Worm (Caenorhabditis elegans): ENCODE measurements around the gene rmif-2.

rmif-2 gene

DNA sequence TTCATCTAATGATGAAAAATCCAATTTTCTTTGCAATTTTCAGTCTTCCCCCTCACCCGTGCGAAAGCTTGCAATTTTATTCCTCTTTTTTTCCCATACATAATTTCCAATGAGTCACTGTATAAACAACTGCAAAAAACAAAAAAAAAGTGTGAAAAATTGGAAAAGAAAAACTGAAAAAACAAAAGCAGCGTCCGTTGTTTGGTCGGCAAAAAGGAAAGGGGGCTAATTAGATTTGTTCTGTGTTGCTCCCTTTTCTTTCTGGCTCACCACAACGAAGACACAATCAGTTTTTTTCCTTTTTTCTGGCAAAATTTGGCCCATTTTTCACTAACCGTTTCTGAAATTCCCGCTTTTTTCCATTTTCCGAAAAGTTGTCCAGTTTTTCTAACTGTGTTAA is 30.0 kb downstream of the rmif-2 start:
- peak; percentile 89 for TF ChIP-seq unc-42 (tag; optimal IDR thresholded peaks at IDR 0.05)
- no peak for TF ChIP-seq T23F11.4 (GFP tag; optimal IDR thresholded peaks at IDR 0.05)
- TF ChIP-seq Y22D7AL.16 (tag; optimal IDR thresholded peaks at IDR 0.05): no peak
- no peak for TF ChIP-seq hlh-15 (tag; optimal IDR thresholded peaks at IDR 0.05)

DNA sequence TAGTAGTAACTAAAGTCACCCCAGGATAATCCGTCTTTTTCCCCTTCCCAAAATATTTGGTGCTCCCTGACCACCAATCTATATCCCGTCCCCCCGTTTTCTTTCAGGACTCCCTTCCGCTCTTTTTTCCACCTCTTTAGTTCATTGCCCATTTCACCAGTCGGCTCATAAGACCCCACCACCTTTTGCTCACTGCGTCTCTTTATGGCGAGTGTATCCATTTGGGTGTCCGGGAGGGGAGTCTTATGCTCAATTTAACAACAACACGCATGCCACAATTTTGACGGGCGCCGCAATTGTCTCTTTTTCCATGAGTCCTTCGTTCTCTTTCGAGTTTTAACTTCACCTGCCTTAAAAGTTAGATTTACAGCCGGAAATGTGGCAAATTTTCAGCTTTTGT is 30.8 kb downstream of the rmif-2 start:
- peak; percentile 28 for TF ChIP-seq ceh-18 (tag; optimal IDR thresholded peaks at IDR 0.05)
- TF ChIP-seq C08G9.2 (tag; optimal IDR thresholded peaks at IDR 0.05): no peak
- TF ChIP-seq unc-42 (tag; optimal IDR thresholded peaks at IDR 0.05): peak; percentile 48
- TF ChIP-seq tbx-2 (tag; optimal IDR thresholded peaks at IDR 0.05): peak; percentile 54
- TF ChIP-seq hlh-30 (tag; optimal IDR thresholded peaks at IDR 0.05; ENCODE audit: insufficient read depth): peak; percentile 34
- peak; percentile 82 for TF ChIP-seq ceh-31 (tag; optimal IDR thresholded peaks at IDR 0.05)
- no peak for TF ChIP-seq pqm-1 (tag; optimal IDR thresholded peaks at IDR 0.05)
- TF ChIP-seq ceh-14 (tag; optimal IDR thresholded peaks at IDR 0.05): peak; percentile 21

DNA sequence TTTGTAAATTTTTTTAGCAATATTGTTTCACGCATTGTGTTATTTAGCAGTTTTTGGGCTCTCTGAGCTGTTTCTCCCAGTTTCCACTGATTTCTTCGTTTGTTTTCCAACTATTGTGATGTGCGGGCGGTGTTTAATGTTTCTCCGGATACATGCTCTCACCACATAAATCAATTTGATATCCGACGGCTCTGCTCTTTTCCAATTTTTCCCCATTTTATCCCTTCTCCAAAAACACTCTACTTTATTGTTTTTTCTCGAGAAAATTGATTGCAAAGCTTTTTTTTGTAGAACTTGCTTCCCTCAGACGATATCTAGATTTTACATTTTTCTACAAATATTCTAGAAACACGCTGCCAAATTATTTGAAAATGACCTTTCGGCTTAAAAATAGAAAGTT is 33.1 kb downstream of the rmif-2 start:
- TF ChIP-seq elt-4 (tag; optimal IDR thresholded peaks at IDR 0.05) (no peak), unc-42 (tag; optimal IDR thresholded peaks at IDR 0.05) (no peak), pat-9 (tag; optimal IDR thresholded peaks at IDR 0.05) (no peak), ets-4 (tag; optimal IDR thresholded peaks at IDR 0.05) (no peak), sox-4 (tag; optimal IDR thresholded peaks at IDR 0.05) (no peak), pax-1 (tag; optimal IDR thresholded peaks at IDR 0.05) (no peak), eyg-1 (tag; optimal IDR thresholded peaks at IDR 0.05) (no peak), ceh-22 (tag; optimal IDR thresholded peaks at IDR 0.05) (no peak)

DNA sequence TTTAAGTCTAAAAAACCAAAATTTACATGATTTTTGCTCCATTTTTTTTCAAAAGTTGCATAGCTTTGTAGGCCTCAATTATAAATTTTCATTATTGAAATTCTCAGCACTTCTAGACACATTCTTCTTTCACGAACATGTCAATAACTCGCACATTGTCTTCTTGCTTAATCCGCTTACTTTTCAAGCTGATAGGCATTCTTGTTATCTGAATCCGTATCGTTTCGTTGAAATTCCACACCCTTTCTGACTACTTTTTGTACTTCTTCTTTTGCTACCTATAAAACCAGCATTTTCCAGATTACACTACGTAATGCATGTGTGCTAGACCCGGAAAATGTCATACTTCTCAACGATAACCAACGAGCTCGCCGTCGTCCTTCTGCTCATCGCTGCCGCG is 33.9 kb downstream of the rmif-2 start, which contains the start of gene W09G12.9:
TSS of gene W09G12.9 (plus strand) at position 301 of the 400 bp plus-strand sequence.
- no peak for TF ChIP-seq nhr-11 (tag; optimal IDR thresholded peaks at IDR 0.05)
- TF ChIP-seq gmeb-2 (tag; optimal IDR thresholded peaks at IDR 0.05): no peak
- TF ChIP-seq C38D4.7 (GFP tag; optimal IDR thresholded peaks at IDR 0.05): no peak
- no peak for TF ChIP-seq unc-42 (tag; optimal IDR thresholded peaks at IDR 0.05)
- TF ChIP-seq ztf-16 (tag; optimal IDR thresholded peaks at IDR 0.05): no peak
- no peak for TF ChIP-seq fax-1 (tag; optimal IDR thresholded peaks at IDR 0.05)
- TF ChIP-seq tbx-2 (tag; optimal IDR thresholded peaks at IDR 0.05): no peak
- TF ChIP-seq dve-1 (tag; optimal IDR thresholded peaks at IDR 0.05): no peak
- TF ChIP-seq npax-4 (tag; optimal IDR thresholded peaks at IDR 0.05): no peak
- TF ChIP-seq hlh-6 (tag; optimal IDR thresholded peaks at IDR 0.05): no peak
- no peak for TF ChIP-seq ceh-19 (GFP tag; optimal IDR thresholded peaks at IDR 0.05)
- no peak for TF ChIP-seq T23F11.4 (GFP tag; optimal IDR thresholded peaks at IDR 0.05)
- no peak for TF ChIP-seq ceh-45 (GFP tag; IDR thresholded peaks at IDR 0.05)
- no peak for TF ChIP-seq dmd-4 (tag; optimal IDR thresholded peaks at IDR 0.05; ENCODE audit: borderline replicate concordance)
- no peak for TF ChIP-seq pax-1 (tag; optimal IDR thresholded peaks at IDR 0.05)
- no peak for TF ChIP-seq pha-4 (tag; optimal IDR thresholded peaks at IDR 0.05)

DNA sequence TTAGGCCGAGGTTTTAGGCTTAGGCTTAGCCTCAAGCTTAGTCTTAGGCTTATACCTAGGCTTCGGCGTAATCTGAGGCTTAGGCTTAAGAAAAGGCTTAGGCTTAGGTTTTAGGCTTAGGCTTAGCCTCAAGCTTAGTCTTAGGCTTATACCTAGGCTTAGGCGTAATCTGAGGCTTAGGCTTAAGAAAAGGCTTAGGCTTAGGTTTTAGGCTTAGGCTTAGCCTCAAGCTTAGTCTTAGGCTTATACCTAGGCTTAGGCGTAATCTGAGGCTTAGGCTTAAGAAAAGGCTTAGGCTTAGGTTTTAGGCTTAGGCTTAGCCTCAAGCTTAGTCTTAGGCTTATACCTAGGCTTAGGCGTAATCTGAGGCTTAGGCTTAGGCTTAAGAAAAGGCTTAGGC is 34.9 kb downstream of the rmif-2 start:
- TF ChIP-seq dve-1 (tag; optimal IDR thresholded peaks at IDR 0.05): peak; percentile 57

DNA sequence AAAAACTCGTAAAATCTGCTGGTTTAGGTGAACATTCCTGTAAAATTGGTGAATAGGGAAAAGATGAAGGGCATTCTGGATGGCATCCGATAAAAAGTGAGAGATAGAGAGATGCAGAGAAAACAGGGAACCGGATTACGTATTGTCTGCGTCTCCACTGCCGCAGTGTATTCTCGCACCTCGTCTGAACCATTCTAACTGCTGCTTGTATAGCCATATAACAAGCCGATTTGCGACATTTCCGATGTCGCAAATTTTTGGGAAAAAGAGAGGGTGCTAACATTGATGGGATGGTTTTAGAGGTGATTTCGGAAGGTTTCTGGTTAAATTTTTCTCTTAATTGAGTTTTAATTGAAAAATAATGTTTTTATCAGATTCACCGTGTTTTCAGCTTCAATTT is 38.8 kb downstream of the rmif-2 start, which contains the start of gene W09G12.10:
TSS of gene W09G12.10 (minus strand) at position 121 of the 400 bp plus-strand sequence.
- TF ChIP-seq hlh-8 (tag; optimal IDR thresholded peaks at IDR 0.05): no peak
- TF ChIP-seq pax-1 (tag; optimal IDR thresholded peaks at IDR 0.05): no peak
- TF ChIP-seq eyg-1 (tag; optimal IDR thresholded peaks at IDR 0.05): no peak
- TF ChIP-seq lim-6 (tag; optimal IDR thresholded peaks at IDR 0.05): no peak
- no peak for TF ChIP-seq tbx-7 (tag; optimal IDR thresholded peaks at IDR 0.05)
- no peak for TF ChIP-seq sox-2 (GFP tag; IDR thresholded peaks at IDR 0.05)
- TF ChIP-seq pag-3 (tag; optimal IDR thresholded peaks at IDR 0.05; ENCODE audit: borderline replicate concordance): no peak
